Fruit fly (Drosophila melanogaster): Measurements from ENCODE around the gene CG14006.

CG14006 gene

DNA sequence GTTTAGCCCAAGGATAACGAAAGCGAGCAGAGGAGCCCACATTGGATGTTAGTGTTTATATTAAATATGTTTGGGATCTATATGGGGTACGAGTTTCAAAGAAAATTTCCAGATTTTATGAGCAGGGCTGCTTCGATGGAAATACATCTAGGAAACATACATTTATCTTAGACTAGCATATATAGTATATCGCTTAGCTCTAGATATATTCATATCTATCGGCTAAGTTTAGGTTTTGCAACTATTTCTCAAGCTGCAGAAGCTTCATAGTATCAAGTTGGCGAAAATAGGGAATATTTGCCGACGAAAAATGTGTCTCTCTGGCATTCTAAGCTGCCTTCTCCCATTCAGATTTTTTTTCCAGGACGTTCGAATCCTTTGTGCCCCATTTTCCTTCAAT, at the start of gene CG14006:
Gene CG14006, minus strand, starts transcription at position 101 of the 400 bp plus-strand sequence.
- TF ChIP-seq CG17801 (GFP tag; optimal IDR thresholded peaks at IDR 0.05; ENCODE audit: partially characterized antibody), result no peak

DNA sequence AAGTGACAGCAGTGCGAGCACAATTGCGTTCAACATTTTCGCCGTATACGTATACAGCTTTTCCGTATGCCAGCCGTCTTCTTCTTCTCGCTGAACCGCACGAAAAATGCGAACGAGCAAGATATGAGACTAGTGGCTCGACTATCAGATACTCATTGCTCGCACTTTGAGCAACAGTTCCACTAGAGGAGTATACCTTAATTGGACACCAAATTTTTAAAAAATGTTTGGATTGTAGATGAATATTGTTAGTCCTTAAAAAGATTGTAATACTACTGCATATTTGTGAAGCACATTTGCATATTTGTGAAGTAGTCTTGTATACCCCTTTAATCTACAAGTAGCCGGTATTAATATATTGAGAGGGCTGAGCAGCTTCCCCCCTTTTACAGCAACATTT, 49.5 kb upstream of the CG14006 start:
- TF ChIP-seq CG17801 (GFP tag; optimal IDR thresholded peaks at IDR 0.05; ENCODE audit: partially characterized antibody), result no peak

DNA sequence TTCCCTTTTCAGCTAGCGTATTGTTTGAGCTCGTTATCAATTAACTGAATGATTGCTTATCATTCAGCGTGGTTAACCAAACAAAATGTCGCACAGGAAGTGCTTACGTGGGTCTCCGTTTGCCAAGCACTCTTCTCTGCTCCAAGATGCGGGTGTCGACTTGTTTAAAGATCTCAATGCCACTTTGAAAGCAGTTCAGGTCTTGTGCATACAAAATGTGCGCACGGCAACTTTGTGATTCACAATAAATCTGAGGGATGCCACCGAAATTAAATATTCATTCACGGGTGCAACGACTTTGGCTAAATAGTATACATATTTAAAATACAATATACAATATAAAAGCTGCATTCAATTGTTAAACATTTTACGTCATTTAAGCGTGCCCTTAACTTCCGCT, 43.7 kb upstream of the CG14006 start:
- TF ChIP-seq CG17801 (GFP tag; optimal IDR thresholded peaks at IDR 0.05; ENCODE audit: partially characterized antibody), result no peak

- TF ChIP-seq CG17801 (GFP tag; optimal IDR thresholded peaks at IDR 0.05; ENCODE audit: partially characterized antibody), result no peak
Observed at dm6 chr2L:5771179-5771578, 42.6 kb upstream of the CG14006 start.

- TF ChIP-seq CG17801 (GFP tag; optimal IDR thresholded peaks at IDR 0.05; ENCODE audit: partially characterized antibody), result no peak
Observed at dm6 chr2L:5766498-5767008, 37.9 kb upstream of the CG14006 start.

dm6 chr2L:5766042-5766441, 37.4 kb upstream of the CG14006 start, which contains the start of gene obst-E:
obst-E (minus strand) TSS chr2L:5766142.
- no peak for TF ChIP-seq CG17801 (GFP tag; optimal IDR thresholded peaks at IDR 0.05; ENCODE audit: partially characterized antibody)

DNA sequence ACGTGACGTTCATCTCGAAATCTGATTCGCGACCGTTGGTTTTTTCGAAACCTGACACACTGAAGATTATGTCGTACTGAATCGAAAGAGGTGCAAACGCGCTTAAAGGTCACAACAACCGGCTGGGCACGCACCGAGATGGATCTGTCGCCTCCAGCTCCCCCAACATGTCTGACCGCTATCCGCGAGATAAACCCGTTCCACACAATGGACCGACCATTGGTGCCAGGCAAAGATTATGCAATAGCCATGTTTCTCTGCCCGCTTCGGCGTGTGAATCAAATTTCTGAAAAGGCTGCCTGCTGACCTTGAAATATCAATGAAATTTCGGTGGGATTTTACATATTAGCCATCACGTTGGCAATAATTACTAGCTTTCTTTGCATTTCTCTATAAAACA, 36.5 kb upstream of the CG14006 start:
- no peak for TF ChIP-seq CG17801 (GFP tag; optimal IDR thresholded peaks at IDR 0.05; ENCODE audit: partially characterized antibody)

DNA sequence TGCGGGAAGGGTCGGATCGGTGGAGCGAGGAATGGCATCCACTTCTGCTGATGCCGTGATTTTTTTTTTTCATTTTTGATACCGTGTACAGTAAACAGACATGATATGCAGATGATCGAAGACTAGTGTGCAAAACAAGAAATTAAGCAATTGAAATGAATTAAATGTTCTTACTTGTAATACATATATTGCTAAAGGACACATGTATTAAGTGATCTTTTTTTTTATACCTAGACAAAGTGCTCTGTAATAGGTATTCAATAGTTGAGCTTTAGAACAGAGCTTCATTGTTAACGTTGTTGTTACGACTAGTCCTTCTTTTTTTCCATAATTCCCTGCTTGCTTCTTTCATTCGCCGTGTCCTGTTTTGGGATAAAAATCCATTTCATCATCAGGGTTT, 22.8 kb upstream of the CG14006 start:
- TF ChIP-seq CG17801 (GFP tag; optimal IDR thresholded peaks at IDR 0.05; ENCODE audit: partially characterized antibody), result no peak

DNA sequence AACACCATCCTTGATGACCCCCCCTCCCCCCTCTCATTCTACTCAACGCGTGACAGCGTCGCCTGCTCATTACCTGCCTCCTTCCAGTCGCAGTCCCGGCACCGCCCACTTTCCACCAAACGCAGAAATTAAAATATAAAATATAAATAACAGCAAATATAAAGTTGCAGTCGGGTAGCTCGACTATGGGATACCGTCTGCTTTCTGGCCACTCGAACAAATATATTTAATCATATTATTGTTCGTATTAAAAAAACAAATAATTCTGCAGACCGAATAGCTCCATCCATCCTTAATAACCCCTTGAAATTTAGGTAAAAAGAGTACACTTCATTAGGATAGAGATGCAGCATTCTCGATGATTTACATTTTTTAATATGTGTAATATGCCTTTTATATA, 19.6 kb upstream of the CG14006 start:
- no peak for TF ChIP-seq CG17801 (GFP tag; optimal IDR thresholded peaks at IDR 0.05; ENCODE audit: partially characterized antibody)

- TF ChIP-seq CG17801 (GFP tag; optimal IDR thresholded peaks at IDR 0.05; ENCODE audit: partially characterized antibody), result no peak
Observed at dm6 chr2L:5745857-5746256, 17.2 kb upstream of the CG14006 start, which contains the start of gene CG11029. CG11029 (plus strand) TSS chr2L:5746157.

DNA sequence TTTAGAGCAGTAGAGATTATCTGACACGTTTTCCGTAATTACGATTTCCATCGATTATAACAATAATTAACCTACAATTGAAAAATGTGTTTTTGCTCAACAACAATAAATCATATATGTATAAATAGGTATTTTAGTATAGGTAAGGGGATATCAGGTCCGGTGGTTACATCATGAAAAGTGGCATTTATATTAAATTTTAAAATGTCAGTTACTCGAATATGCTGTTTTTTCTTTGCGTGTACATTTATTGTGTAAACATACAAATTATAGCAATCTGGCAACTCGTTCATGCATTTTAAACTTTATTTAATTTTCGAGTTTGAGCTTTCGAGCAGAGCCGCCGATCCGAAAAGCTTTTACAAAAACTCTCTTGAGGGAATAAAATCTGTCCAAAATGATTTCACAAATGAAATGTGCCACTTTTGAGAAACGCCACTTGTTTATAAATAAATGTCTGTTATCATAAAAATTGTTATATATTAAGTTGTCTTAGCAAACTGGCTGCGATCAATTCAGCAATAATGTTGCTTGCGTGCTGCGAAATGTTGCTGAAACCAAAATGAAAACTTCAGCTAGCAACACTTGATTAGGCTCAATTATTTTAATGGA, 15.0 kb upstream of the CG14006 start:
- TF ChIP-seq CG17801 (GFP tag; optimal IDR thresholded peaks at IDR 0.05; ENCODE audit: partially characterized antibody), result peak; percentile 19

- TF ChIP-seq CG17801 (GFP tag; optimal IDR thresholded peaks at IDR 0.05; ENCODE audit: partially characterized antibody), result no peak
Observed at dm6 chr2L:5742437-5742836, 13.8 kb upstream of the CG14006 start.

dm6 chr2L:5741144-5741543, 12.5 kb upstream of the CG14006 start, which contains the start of gene CG11147:
CG11147 (minus strand) TSS chr2L:5741244.
- no peak for TF ChIP-seq CG17801 (GFP tag; optimal IDR thresholded peaks at IDR 0.05; ENCODE audit: partially characterized antibody)

dm6 chr2L:5740740-5741139, 12.1 kb upstream of the CG14006 start:
- TF ChIP-seq CG17801 (GFP tag; optimal IDR thresholded peaks at IDR 0.05; ENCODE audit: partially characterized antibody), result no peak

- TF ChIP-seq CG17801 (GFP tag; optimal IDR thresholded peaks at IDR 0.05; ENCODE audit: partially characterized antibody), result no peak
Observed at dm6 chr2L:5730432-5730831, 1.8 kb upstream of the CG14006 start.

dm6 chr2L:5726049-5726448, 2.6 kb downstream of the CG14006 start:
- no peak for TF ChIP-seq CG17801 (GFP tag; optimal IDR thresholded peaks at IDR 0.05; ENCODE audit: partially characterized antibody)

- peak; percentile 53 for TF ChIP-seq CG17801 (GFP tag; optimal IDR thresholded peaks at IDR 0.05; ENCODE audit: partially characterized antibody)
Observed at dm6 chr2L:5724521-5725023, 4.0 kb downstream of the CG14006 start, which contains the start of gene CG11030. CG11030 (plus strand) TSS chr2L:5724656.

Measured in ovary, adult (tissue).